Fruit fly (Drosophila melanogaster): ENCODE results near the gene Pgk.

Pgk gene

dm6 chr2L:2750337-2751084 lies 2.4 kb downstream of the Pgk start (continued):
- TF ChIP-seq ttk (GFP tag; IDR thresholded peaks at IDR 0.05) = no peak
- peak; percentile 55 for TF ChIP-seq Fer2 (tag; optimal IDR thresholded peaks at IDR 0.05)
- no peak for TF ChIP-seq ara (GFP tag; IDR thresholded peaks at IDR 0.05)
- TF ChIP-seq chn (GFP tag; optimal IDR thresholded peaks at IDR 0.05) = peak; percentile 69
- peak; percentile 78 for TF ChIP-seq maf-S (GFP tag; optimal IDR thresholded peaks at IDR 0.05)
- TF ChIP-seq CG30431 (GFP tag; optimal IDR thresholded peaks at IDR 0.05) = peak; percentile 66
- TF ChIP-seq CG4617 (GFP tag; optimal IDR thresholded peaks at IDR 0.05; ENCODE audit: borderline replicate concordance) = peak; percentile 8
- TF ChIP-seq ATbp (GFP tag; optimal IDR thresholded peaks at IDR 0.05) = peak; percentile 63
- peak; percentile 73 for TF ChIP-seq Bteb2 (GFP tag; optimal IDR thresholded peaks at IDR 0.05)
- TF ChIP-seq onecut (GFP tag; IDR thresholded peaks at IDR 0.05) = peak; percentile 70
- peak; percentile 44 for TF ChIP-seq NC2β (GFP tag; optimal IDR thresholded peaks at IDR 0.05)
- TF ChIP-seq Drgx (GFP tag; IDR thresholded peaks at IDR 0.05) = no peak
- peak; percentile 40 for TF ChIP-seq trem (tag; optimal IDR thresholded peaks at IDR 0.05)
- peak; percentile 68 for TF ChIP-seq CG15601 (tag; optimal IDR thresholded peaks at IDR 0.05)
- peak; percentile 79 for TF ChIP-seq Hsf (GFP tag; optimal IDR thresholded peaks at IDR 0.05)
- peak; percentile 13 for TF ChIP-seq CG11723 (GFP tag; optimal IDR thresholded peaks at IDR 0.05)
- no peak for TF ChIP-seq unc-4 (GFP tag; IDR thresholded peaks at IDR 0.05; ENCODE audit: partially characterized antibody)
- TF ChIP-seq CG2712 (tag; optimal IDR thresholded peaks at IDR 0.05) = peak; percentile 87
- TF ChIP-seq CG1792 (GFP tag; optimal IDR thresholded peaks at IDR 0.05) = peak; percentile 75
- TF ChIP-seq bsh (GFP tag; optimal IDR thresholded peaks at IDR 0.05) = peak; percentile 73 to 79
- TF ChIP-seq E2f2 (GFP tag; IDR thresholded peaks at IDR 0.05) = no peak
- TF ChIP-seq tap (tag; optimal IDR thresholded peaks at IDR 0.05) = peak; percentile 77
- no peak for TF ChIP-seq klu (GFP tag; IDR thresholded peaks at IDR 0.05)
- no peak for TF ChIP-seq sna (GFP tag; IDR thresholded peaks at IDR 0.05; ENCODE audit: partially characterized antibody)
- TF ChIP-seq unpg (GFP tag; optimal IDR thresholded peaks at IDR 0.05) = peak; percentile 78
- peak; percentile 34 for TF ChIP-seq CG9797 (GFP tag; optimal IDR thresholded peaks at IDR 0.05)
- TF ChIP-seq peb (GFP tag; IDR thresholded peaks at IDR 0.05) = no peak
- peak; percentile 63 for TF ChIP-seq pho (GFP tag; optimal IDR thresholded peaks at IDR 0.05)
- peak; percentile 67 for TF ChIP-seq Asciz (GFP tag; optimal IDR thresholded peaks at IDR 0.05)
- peak; percentile 12 for TF ChIP-seq tio (GFP tag; optimal IDR thresholded peaks at IDR 0.05)
- peak; percentile 83 for TF ChIP-seq CG17829 (tag; optimal IDR thresholded peaks at IDR 0.05)
- TF ChIP-seq CG12769 (tag; optimal IDR thresholded peaks at IDR 0.05) = peak; percentile 92
- peak; percentile 67 for TF ChIP-seq CG18764 (GFP tag; optimal IDR thresholded peaks at IDR 0.05)
- no peak for TF ChIP-seq Adf1 (GFP tag; IDR thresholded peaks at IDR 0.05)
- no peak for TF ChIP-seq Atf6 (GFP tag; IDR thresholded peaks at IDR 0.05)
- peak; percentile 89 for TF ChIP-seq CG15269 (tag; optimal IDR thresholded peaks at IDR 0.05)
- TF ChIP-seq CG17361 (GFP tag; IDR thresholded peaks at IDR 0.05) = no peak
- peak; percentile 56 for TF ChIP-seq CG16815 (GFP tag; optimal IDR thresholded peaks at IDR 0.05)
- TF ChIP-seq CG17802 (tag; optimal IDR thresholded peaks at IDR 0.05) = peak; percentile 32
- TF ChIP-seq CG7928 (GFP tag; optimal IDR thresholded peaks at IDR 0.05) = peak; percentile 61
- peak; percentile 56 for TF ChIP-seq CG6654 (GFP tag; optimal IDR thresholded peaks at IDR 0.05)
- peak; percentile 81 for TF ChIP-seq CG10209 (GFP tag; optimal IDR thresholded peaks at IDR 0.05)
- TF ChIP-seq CG2678 (tag; optimal IDR thresholded peaks at IDR 0.05) = peak; percentile 91
- peak; percentile 65 for TF ChIP-seq sug (tag; optimal IDR thresholded peaks at IDR 0.05)
- peak; percentile 67 for TF ChIP-seq odd (GFP tag; optimal IDR thresholded peaks at IDR 0.05)
- peak; percentile 78 for TF ChIP-seq scrt (GFP tag; optimal IDR thresholded peaks at IDR 0.05)
- peak; percentile 76 for TF ChIP-seq CG18619 (GFP tag; optimal IDR thresholded peaks at IDR 0.05)
- TF ChIP-seq fd3F (GFP tag; optimal IDR thresholded peaks at IDR 0.05) = peak; percentile 68
- TF ChIP-seq ac (GFP tag; optimal IDR thresholded peaks at IDR 0.05) = peak; percentile 31
